Worm (Caenorhabditis elegans): ENCODE data around the gene T11F8.1.

- TF ChIP-seq pbrm-1 (GFP tag; IDR thresholded peaks at IDR 0.05) (no peak), Y56A3A.18 (GFP tag; IDR thresholded peaks at IDR 0.05) (no peak)
These were observed 48.9 kb downstream of the T11F8.1 start, which contains the start of gene unc-5 for ce11 chrIV:5528285-5528684.

All from whole organism, young adult.